Fruit fly (Drosophila melanogaster) whole organism, embryonic: ENCODE results near the gene Scox.

Experiments used
- Atf-2 ChIP-seq: fragments of 200-800 bp; sonication (Bioruptor generic); optimal IDR thresholded peaks from 2 replicates; lab custom pipeline; 2016; ENCODE audit warnings: missing biosample characterization, missing genetic modification characterization
- Blimp-1 ChIP-seq: fragments of 200-800 bp; sonication (Bioruptor generic); optimal IDR thresholded peaks from 3 replicates; lab custom pipeline; 2018; ENCODE audit warnings: missing biosample characterization, missing genetic modification characterization, mild to moderate bottlenecking, moderate library complexity, missing genetic modification reagents
- CG12219 ChIP-seq: fragments of 200-800 bp; sonication (Bioruptor generic); optimal IDR thresholded peaks from 3 replicates; lab custom pipeline; 2018; ENCODE audit warnings: missing biosample characterization, mild to moderate bottlenecking, missing genetic modification characterization
- CG13296 ChIP-seq: fragments of 200-800 bp; sonication (Bioruptor generic); optimal IDR thresholded peaks from 3 replicates; lab custom pipeline; 2018; ENCODE audit warnings: missing biosample characterization, mild to moderate bottlenecking, missing genetic modification characterization
- CG15514 ChIP-seq: fragments of 200-800 bp; sonication (Bioruptor generic); optimal IDR thresholded peaks from 3 replicates; lab custom pipeline; 2017; ENCODE audit warnings: missing biosample characterization, missing genetic modification characterization, mild to moderate bottlenecking, moderate library complexity, missing genetic modification reagents
- CG15601 ChIP-seq: fragments of 200-800 bp; sonication (Bioruptor generic); optimal IDR thresholded peaks from 3 replicates; lab custom pipeline; 2019; ENCODE audit warnings: missing biosample characterization, mild to moderate bottlenecking, missing genetic modification characterization, moderate library complexity
- CG1603 ChIP-seq: fragments of 200-800 bp; sonication (Bioruptor generic); optimal IDR thresholded peaks from 2 replicates; lab custom pipeline; 2019; ENCODE audit warnings: missing biosample characterization, mild to moderate bottlenecking, missing genetic modification characterization, moderate library complexity
- CG16779 ChIP-seq: fragments of 200-800 bp; sonication (Bioruptor generic); IDR thresholded peaks from 2 replicates; pipeline ENCODE4 v1.3.6; 2022; ENCODE audit warnings: missing biosample characterization, missing genetic modification characterization
- CG17385 ChIP-seq: fragments of 200-800 bp; sonication (Bioruptor generic); optimal IDR thresholded peaks from 3 replicates; lab custom pipeline; 2018; ENCODE audit warnings: missing biosample characterization, mild to moderate bottlenecking, missing genetic modification characterization
- CG17612 ChIP-seq: fragments of 200-800 bp; sonication (Bioruptor generic); IDR thresholded peaks from 2 replicates; pipeline ENCODE4 v1.3.6; 2022; ENCODE audit warnings: missing biosample characterization, missing genetic modification characterization
- CG4404 ChIP-seq: fragments of 200-800 bp; sonication (Bioruptor generic); IDR thresholded peaks from 2 replicates; pipeline ENCODE4 v1.3.6; 2022; ENCODE audit warnings: missing biosample characterization, missing genetic modification characterization
- CG6254 ChIP-seq: fragments of 200-800 bp; sonication (Bioruptor generic); optimal IDR thresholded peaks from 3 replicates; lab custom pipeline; 2017; ENCODE audit warnings: mild to moderate bottlenecking, missing biosample characterization, missing genetic modification reagents, missing genetic modification characterization
- Dfd ChIP-seq, 2 experiments: fragments of >200 bp; optimal IDR thresholded peaks; 2 replicates each; lab custom pipeline; 2017; ENCODE audit warnings: missing biosample characterization in 2 of 2, missing genetic modification characterization in 2 of 2
- GATAe ChIP-seq: fragments of 200-800 bp; sonication (Bioruptor generic); conservative IDR thresholded peaks from 2 replicates; pipeline ENCODE4 v1.3.6; 2022; ENCODE audit warnings: missing biosample characterization, missing genetic modification characterization
- Hey ChIP-seq: fragments of 200-800 bp; sonication (Bioruptor generic); optimal IDR thresholded peaks from 3 replicates; lab custom pipeline; 2018; ENCODE audit warnings: missing biosample characterization, mild to moderate bottlenecking, missing genetic modification characterization
- Jarid2 ChIP-seq: fragments of 200-800 bp; sonication (Bioruptor generic); optimal IDR thresholded peaks from 3 replicates; lab custom pipeline; 2017; ENCODE audit warnings: mild to moderate bottlenecking, missing biosample characterization, missing genetic modification reagents, missing genetic modification characterization
- NC2β ChIP-seq: fragments of 200-800 bp; sonication (Bioruptor generic); optimal IDR thresholded peaks from 2 replicates; lab custom pipeline; 2016; ENCODE audit warnings: missing biosample characterization, missing genetic modification characterization
- Ptx1 ChIP-seq: fragments of 200-800 bp; sonication (Bioruptor generic); IDR thresholded peaks from 2 replicates; pipeline ENCODE4 v1.3.6; 2022; ENCODE audit warnings: missing biosample characterization, missing genetic modification characterization
- Ravus ChIP-seq: fragments of 200-800 bp; sonication (Bioruptor generic); IDR thresholded peaks from 2 replicates; pipeline ENCODE4 v1.3.6; 2022; ENCODE audit warnings: missing biosample characterization, missing genetic modification characterization
- Rx ChIP-seq: fragments of 200-800 bp; sonication (Bioruptor generic); IDR thresholded peaks from 2 replicates; pipeline ENCODE4 v1.3.6; 2022; ENCODE audit warnings: missing biosample characterization, missing genetic modification characterization
- Sry-β ChIP-seq: fragments of 200-800 bp; sonication (Bioruptor generic); optimal IDR thresholded peaks from 2 replicates; lab custom pipeline; 2018; ENCODE audit warnings: missing biosample characterization, mild to moderate bottlenecking, missing genetic modification characterization, moderate library complexity
- Taf1 ChIP-seq: fragments of 200-800 bp; sonication (Bioruptor generic); IDR thresholded peaks from 2 replicates; pipeline ENCODE4 v1.3.6; 2022; ENCODE audit warnings: missing biosample characterization, missing genetic modification characterization
- Trl ChIP-seq, 3 experiments: fragments of >200 bp in 2 of 3; fragments of 200-800 bp in 1 of 3; sonication (Bioruptor generic) in 1 of 3; optimal IDR thresholded peaks; 2 replicates in 1 of 3; 3 replicates in 2 of 3; lab custom pipeline; 2016 to 2017; ENCODE audit warnings: missing biosample characterization in 1 of 3, missing genetic modification characterization in 1 of 3
- aop ChIP-seq: fragments of 200-800 bp; sonication (Bioruptor generic); IDR thresholded peaks from 2 replicates; pipeline ENCODE4 v1.3.6; 2022; ENCODE audit warnings: missing biosample characterization, missing genetic modification characterization
- ash1 ChIP-seq: fragments of 200-800 bp; sonication (Bioruptor generic); optimal IDR thresholded peaks from 2 replicates; lab custom pipeline; 2018; ENCODE audit warnings: missing biosample characterization, mild to moderate bottlenecking, missing genetic modification characterization
- cad ChIP-seq: fragments of >200 bp; optimal IDR thresholded peaks from 2 replicates; lab custom pipeline; 2017; ENCODE audit warnings: missing biosample characterization, missing genetic modification characterization
- cg ChIP-seq: fragments of 200-800 bp; sonication (Bioruptor generic); optimal IDR thresholded peaks from 3 replicates; lab custom pipeline; 2019; ENCODE audit warnings: missing biosample characterization, mild to moderate bottlenecking, missing genetic modification characterization, moderate library complexity
- corto ChIP-seq: fragments of 200-800 bp; sonication (Bioruptor generic); optimal IDR thresholded peaks from 2 replicates; lab custom pipeline; 2016; ENCODE audit warnings: missing biosample characterization, mild to moderate bottlenecking, missing genetic modification characterization, moderate library complexity
- da ChIP-seq: fragments of 200-800 bp; sonication (Bioruptor generic); optimal IDR thresholded peaks from 2 replicates; lab custom pipeline; 2016; ENCODE audit warnings: missing biosample characterization, missing genetic modification characterization
- dmrt11E ChIP-seq: fragments of 200-800 bp; sonication (Bioruptor generic); optimal IDR thresholded peaks from 3 replicates; lab custom pipeline; 2018; ENCODE audit warnings: missing biosample characterization, mild to moderate bottlenecking, missing genetic modification characterization, moderate library complexity
- esg ChIP-seq: fragments of 200-800 bp; sonication (Bioruptor generic); conservative IDR thresholded peaks from 2 replicates; pipeline ENCODE4 v1.3.6; 2022; ENCODE audit warnings: missing biosample characterization, missing genetic modification characterization
- hb ChIP-seq: fragments of 200-800 bp; sonication (Bioruptor generic); IDR thresholded peaks from 3 replicates; pipeline ENCODE4 v1.3.6; 2022; ENCODE audit warnings: missing biosample characterization, missing genetic modification characterization; ENCODE audit not compliant: partially characterized antibody
- lbe ChIP-seq: fragments of 200-800 bp; sonication (Bioruptor generic); optimal IDR thresholded peaks from 2 replicates; lab custom pipeline; 2016; ENCODE audit warnings: missing biosample characterization, mild to moderate bottlenecking, missing genetic modification characterization
- lmd ChIP-seq: fragments of 200-800 bp; sonication (Bioruptor generic); IDR thresholded peaks from 2 replicates; pipeline ENCODE4 v1.3.6; 2022; ENCODE audit warnings: missing biosample characterization, missing genetic modification characterization
- maf-S ChIP-seq: fragments of 200-800 bp; sonication (Bioruptor generic); optimal IDR thresholded peaks from 2 replicates; lab custom pipeline; 2016; ENCODE audit warnings: missing biosample characterization, missing genetic modification characterization
- nerfin-2 ChIP-seq: fragments of 200-800 bp; sonication (Bioruptor generic); IDR thresholded peaks from 2 replicates; pipeline ENCODE4 v1.3.6; 2022; ENCODE audit warnings: missing biosample characterization, missing genetic modification characterization; ENCODE audit not compliant: partially characterized antibody
- nmo ChIP-seq: fragments of 200-800 bp; sonication (Bioruptor generic); optimal IDR thresholded peaks from 2 replicates; lab custom pipeline; 2018; ENCODE audit warnings: missing biosample characterization, mild to moderate bottlenecking, missing genetic modification characterization, moderate library complexity
- p53 ChIP-seq: fragments of 200-800 bp; sonication (Bioruptor generic); optimal IDR thresholded peaks from 2 replicates; lab custom pipeline; 2016; ENCODE audit warnings: missing biosample characterization, missing genetic modification characterization
- pnt ChIP-seq: fragments of 200-800 bp; sonication (Bioruptor generic); optimal IDR thresholded peaks from 3 replicates; lab custom pipeline; 2016; ENCODE audit warnings: missing biosample characterization, missing genetic modification characterization
- pzg ChIP-seq: fragments of 200-800 bp; sonication (Bioruptor generic); optimal IDR thresholded peaks from 3 replicates; lab custom pipeline; 2018; ENCODE audit warnings: missing biosample characterization, mild to moderate bottlenecking, missing genetic modification characterization, moderate library complexity
- ranshi ChIP-seq: fragments of 200-800 bp; sonication (Bioruptor generic); IDR thresholded peaks from 2 replicates; pipeline ENCODE4 v1.3.6; 2022; ENCODE audit warnings: missing biosample characterization, missing genetic modification characterization
- row ChIP-seq: fragments of 200-800 bp; sonication (Bioruptor generic); IDR thresholded peaks from 3 replicates; pipeline ENCODE4 v1.3.6; 2022; ENCODE audit warnings: missing biosample characterization, missing genetic modification characterization
- run ChIP-seq: fragments of 200-800 bp; sonication (Bioruptor generic); optimal IDR thresholded peaks from 3 replicates; lab custom pipeline; 2018; ENCODE audit warnings: missing biosample characterization, mild to moderate bottlenecking, missing genetic modification characterization
- sens-2 ChIP-seq: fragments of 200-800 bp; sonication (Bioruptor generic); IDR thresholded peaks from 2 replicates; pipeline ENCODE4 v1.3.6; 2022; ENCODE audit warnings: missing biosample characterization, missing genetic modification characterization
- tio ChIP-seq: fragments of 200-800 bp; sonication (Bioruptor generic); optimal IDR thresholded peaks from 2 replicates; lab custom pipeline; 2017; ENCODE audit warnings: missing biosample characterization, missing genetic modification characterization, inconsistent platforms
- tll ChIP-seq, 2 experiments: fragments of 200-800 bp in 1 of 2; fragments of >200 bp in 1 of 2; sonication (Bioruptor generic) in 1 of 2; optimal IDR thresholded peaks; 2 replicates each; lab custom pipeline; 2017 to 2019; ENCODE audit warnings: missing biosample characterization in 2 of 2, missing genetic modification characterization in 2 of 2, mild to moderate bottlenecking in 1 of 2, moderate library complexity in 1 of 2
- tx ChIP-seq: fragments of 200-800 bp; sonication (Bioruptor generic); optimal IDR thresholded peaks from 2 replicates; lab custom pipeline; 2016; ENCODE audit warnings: missing biosample characterization, missing genetic modification characterization
- wdn ChIP-seq: fragments of 200-800 bp; sonication (Bioruptor generic); IDR thresholded peaks from 2 replicates; pipeline ENCODE4 v1.3.6; 2022; ENCODE audit warnings: missing biosample characterization, missing genetic modification characterization
- zen2 ChIP-seq: fragments of 200-800 bp; sonication (Bioruptor generic); IDR thresholded peaks from 3 replicates; pipeline ENCODE4 v1.3.6; 2022; ENCODE audit warnings: missing biosample characterization, missing genetic modification characterization; ENCODE audit not compliant: partially characterized antibody

Gene Scox

dm6 chr2L:5000919-5001581 is 32.3 kb upstream of the Scox start (continued):
- TF ChIP-seq esg (GFP tag; lab: Robert Waterston, UW) = peak; percentile 41; the same call in 1 of the 2 replicates
- no peak for TF ChIP-seq dmrt11E (tag; lab: Kevin White, UChicago)
- TF ChIP-seq Blimp-1 (GFP tag; lab: Kevin White, UChicago) = peak; percentile 48
- TF ChIP-seq CG16779 (GFP tag; lab: Robert Waterston, UW) = no peak
- TF ChIP-seq ash1 (GFP tag; lab: Kevin White, UChicago) = no peak
- peak; percentile 84 for TF ChIP-seq CG1603 (tag; lab: Kevin White, UChicago)
- TF ChIP-seq GATAe (GFP tag; lab: Robert Waterston, UW) = no peak; the same call in 1 of the 2 replicates
- no peak for TF ChIP-seq da
- peak; percentile 44 for TF ChIP-seq CG17612
- no peak for TF ChIP-seq CG17385 (GFP tag; lab: Kevin White, UChicago)
- no peak for TF ChIP-seq tio (GFP tag; lab: Kevin White, UChicago)
- peak in 1 of 2 experiments; percentile 98 for TF ChIP-seq Dfd (GFP tag; optimal IDR thresholded peaks at IDR 0.05; lab: Kevin White, UChicago)
- TF ChIP-seq maf-S (GFP tag; lab: Kevin White, UChicago) = no peak
- no peak for TF ChIP-seq wdn (GFP tag; lab: Robert Waterston, UW)
- TF ChIP-seq Hey (tag; lab: Kevin White, UChicago) = no peak
- TF ChIP-seq nerfin-2 (GFP tag; lab: Robert Waterston, UW) = 0 out of 2 replicates have a peak, but pooled peaks have one; percentile 41
- TF ChIP-seq CG13296 (GFP tag; lab: Kevin White, UChicago) = no peak
- no peak for TF ChIP-seq CG15514 (GFP tag; lab: Kevin White, UChicago)
- TF ChIP-seq row = no peak; the same call in 2 of the 3 replicates
- TF ChIP-seq CG4404 (GFP tag; lab: Robert Waterston, UW) = peak; percentile 29; the same call in 1 of the 2 replicates
- no peak for TF ChIP-seq pnt (GFP tag; lab: Kevin White, UChicago)
- TF ChIP-seq Sry-β (GFP tag; lab: Kevin White, UChicago) = no peak
- TF ChIP-seq CG12219 (GFP tag; lab: Kevin White, UChicago) = no peak
- TF ChIP-seq tll (GFP tag; optimal IDR thresholded peaks at IDR 0.05; lab: Kevin White, UChicago) = no peak
- peak; percentile 17 for TF ChIP-seq pzg (GFP tag; lab: Kevin White, UChicago)
- TF ChIP-seq zen2 (GFP tag; lab: Robert Waterston, UW) = no peak
- TF ChIP-seq lbe (GFP tag; lab: Kevin White, UChicago) = no peak
- TF ChIP-seq Trl (optimal IDR thresholded peaks at IDR 0.05; lab: Kevin White, UChicago) = peak in 1 of 2 experiments; percentile 29
- peak; percentile 41 for TF ChIP-seq Trl (GFP tag; optimal IDR thresholded peaks at IDR 0.05; lab: Kevin White, UChicago)
- no peak for TF ChIP-seq Jarid2 (GFP tag; lab: Kevin White, UChicago)
- TF ChIP-seq cg (GFP tag; lab: Kevin White, UChicago) = no peak
- TF ChIP-seq ranshi (GFP tag; lab: Robert Waterston, UW) = peak; percentile 41; the same call in 1 of the 2 replicates
- no peak for TF ChIP-seq run (tag; lab: Kevin White, UChicago)
- no peak for TF ChIP-seq CG6254 (GFP tag; lab: Kevin White, UChicago)
- TF ChIP-seq tx (GFP tag; lab: Kevin White, UChicago) = no peak
- peak; percentile 52 for TF ChIP-seq Taf1 (GFP tag; lab: Robert Waterston, UW)
- peak; percentile 36; the same call in 1 of the 2 replicates for TF ChIP-seq sens-2 (GFP tag; lab: Robert Waterston, UW)
- no peak; the same call in 1 of the 2 replicates for TF ChIP-seq Ravus (GFP tag; lab: Robert Waterston, UW)
- peak; percentile 34 for TF ChIP-seq cad (GFP tag; lab: Kevin White, UChicago)
- TF ChIP-seq NC2β (GFP tag; lab: Kevin White, UChicago) = no peak
- TF ChIP-seq hb = no peak
- TF ChIP-seq lmd = peak; percentile 20
- TF ChIP-seq aop (GFP tag; lab: Robert Waterston, UW) = 0 out of 2 replicates have a peak, but pooled peaks have one; percentile 43
- TF ChIP-seq Rx = peak; percentile 76
- TF ChIP-seq p53 = no peak
- peak; percentile 2 for TF ChIP-seq nmo (GFP tag; lab: Kevin White, UChicago)
- no peak for TF ChIP-seq Ptx1 (GFP tag; lab: Robert Waterston, UW)
- TF ChIP-seq corto (GFP tag; lab: Kevin White, UChicago) = no peak
- no peak for TF ChIP-seq Atf-2 (GFP tag; lab: Kevin White, UChicago)
- TF ChIP-seq CG15601 (tag; lab: Kevin White, UChicago) = no peak
